Fruit fly (Drosophila melanogaster) whole organism: ENCODE results near the gene MFS18.

Source experiments
- EcR ChIP-seq, 2 experiments: fragments of >200 bp; optimal IDR thresholded peaks; 2 replicates each; lab custom pipeline; 2017; ENCODE audit warnings: missing biosample characterization in 2 of 2, missing genetic modification characterization in 2 of 2, missing genetic modification reagents in 2 of 2
- pan ChIP-seq: fragments of >200 bp; optimal IDR thresholded peaks from 2 replicates; lab custom pipeline; 2017
- psq ChIP-seq: fragments of >200 bp; optimal IDR thresholded peaks from 2 replicates; lab custom pipeline; 2017
- usp ChIP-seq: fragments of >200 bp; optimal IDR thresholded peaks from 2 replicates; lab custom pipeline; 2017; ENCODE audit warnings: missing biosample characterization, missing genetic modification characterization, mixed read lengths

- TF ChIP-seq EcR (GFP tag; optimal IDR thresholded peaks at IDR 0.05; lab: Kevin White, UChicago) (no peak), psq (lab: Kevin White, UChicago) (no peak), usp (GFP tag; lab: Kevin White, UChicago) (no peak), pan (no peak)
Measured at dm6 chr2L:4458119-4459056, 10.0 kb upstream of the MFS18 start, which contains the start of gene RpL27A.
